Worm (Caenorhabditis elegans) whole organism, L4 larva: ENCODE measurements around the gene unc-86.

Source experiments
- D1046.2 ChIP-seq: fragments of 200-800 bp; sonication (Bioruptor generic); IDR thresholded peaks from 2 replicates; pipeline ENCODE4 v1.3.6; 2022; ENCODE audit warnings: missing genetic modification characterization, missing compliant biosample characterization
- F26F4.8 ChIP-seq: fragments of 200-800 bp; sonication (Bioruptor generic); conservative IDR thresholded peaks from 2 replicates; pipeline ENCODE4 v1.3.6; 2022; ENCODE audit warnings: missing genetic modification characterization, missing compliant biosample characterization
- F44E2.7 ChIP-seq: fragments of 200-800 bp; sonication (Bioruptor generic); IDR thresholded peaks from 2 replicates; pipeline ENCODE4 v2.1.2; 2022; ENCODE audit warnings: missing genetic modification characterization, missing compliant biosample characterization
- T20F7.1 ChIP-seq: fragments of 200-800 bp; sonication (Bioruptor generic); optimal IDR thresholded peaks from 2 replicates; lab custom pipeline; 2018; ENCODE audit warnings: mild to moderate bottlenecking, missing genetic modification characterization, missing compliant biosample characterization
- Y105C5A.15 ChIP-seq: fragments of 200-800 bp; sonication (Bioruptor generic); IDR thresholded peaks from 2 replicates; pipeline ENCODE4 v1.3.6; 2022; ENCODE audit warnings: missing genetic modification characterization, missing compliant biosample characterization
- Y48G9A.11 ChIP-seq: fragments of 200-800 bp; sonication (Bioruptor generic); IDR thresholded peaks from 2 replicates; pipeline ENCODE4 v1.3.6; 2022; ENCODE audit warnings: missing genetic modification reagents, missing genetic modification characterization, missing compliant biosample characterization
- Y5F2A.4 ChIP-seq: fragments of 200-800 bp; sonication (Bioruptor generic); optimal IDR thresholded peaks from 2 replicates; lab custom pipeline; 2018; ENCODE audit warnings: mild to moderate bottlenecking, missing genetic modification characterization, missing compliant biosample characterization
- aha-1 ChIP-seq: fragments of 150-350 bp; peaks from one replicate; lab custom pipeline; 2014; ENCODE audit warnings: missing biosample characterization, missing genetic modification characterization
- ama-1 ChIP-seq: fragments of 150-350 bp; optimal IDR thresholded peaks from 2 replicates; lab custom pipeline; 2014; ENCODE audit warnings: inconsistent platforms, mixed read lengths
- arid-1 ChIP-seq: fragments of 200-800 bp; sonication (Bioruptor generic); conservative IDR thresholded peaks from 2 replicates; pipeline ENCODE4 v1.3.6; 2022; ENCODE audit warnings: missing genetic modification reagents, missing genetic modification characterization, missing compliant biosample characterization
- ceh-28 ChIP-seq: fragments of 150-350 bp; optimal IDR thresholded peaks from 2 replicates; lab custom pipeline; 2014; ENCODE audit warnings: missing biosample characterization, missing genetic modification reagents, missing genetic modification characterization
- ctbp-1 ChIP-seq: fragments of 200-800 bp; sonication (Bioruptor generic); IDR thresholded peaks from 2 replicates; pipeline ENCODE4 v1.3.6; 2022; ENCODE audit warnings: missing genetic modification reagents, missing genetic modification characterization, missing compliant biosample characterization
- dpl-1 ChIP-seq: fragments of 150-350 bp; optimal IDR thresholded peaks from 2 replicates; lab custom pipeline; 2014; ENCODE audit warnings: missing biosample characterization, missing genetic modification reagents, missing genetic modification characterization
- dve-1 ChIP-seq: sonication (generic microtip); optimal IDR thresholded peaks from 2 replicates; lab custom pipeline; 2017; ENCODE audit warnings: antibody characterized with exemption, mild to moderate bottlenecking, missing genetic modification characterization, missing compliant biosample characterization; ENCODE audit not compliant: insufficient read depth
- egl-43 ChIP-seq: fragments of 200-800 bp; sonication (Bioruptor generic); IDR thresholded peaks from 2 replicates; pipeline ENCODE4 v1.3.6; 2022; ENCODE audit warnings: missing genetic modification reagents, missing genetic modification characterization, missing compliant biosample characterization
- hif-1 ChIP-seq, 2 experiments: sonication (generic microtip); optimal IDR thresholded peaks; 2 replicates each; lab custom pipeline; 2016 to 2017; ENCODE audit warnings: missing compliant biosample characterization in 2 of 2, missing genetic modification characterization in 2 of 2, missing genetic modification reagents in 2 of 2, missing genotype in 2 of 2, mild to moderate bottlenecking in 1 of 2
- lim-7 ChIP-seq: fragments of 200-800 bp; sonication (Bioruptor generic); IDR thresholded peaks from 2 replicates; pipeline ENCODE4 v1.3.6; 2022; ENCODE audit warnings: missing genetic modification characterization, missing compliant biosample characterization
- lin-1 ChIP-seq: fragments of 200-800 bp; sonication (Bioruptor generic); IDR thresholded peaks from 2 replicates; pipeline ENCODE4 v1.3.6; 2022; ENCODE audit warnings: missing genetic modification reagents, missing genetic modification characterization, missing compliant biosample characterization
- lin-13 ChIP-seq: fragments of 150-350 bp; optimal IDR thresholded peaks from 2 replicates; lab custom pipeline; 2014; ENCODE audit warnings: missing biosample characterization, missing genetic modification reagents, missing genetic modification characterization
- lin-29 ChIP-seq: fragments of 200-800 bp; sonication (Bioruptor generic); IDR thresholded peaks from 2 replicates; pipeline ENCODE4 v1.3.6; 2022; ENCODE audit warnings: missing genetic modification reagents, missing genetic modification characterization, missing compliant biosample characterization
- lin-38 ChIP-seq: fragments of 200-800 bp; sonication (Bioruptor generic); IDR thresholded peaks from 2 replicates; pipeline ENCODE4 v1.3.6; 2022; ENCODE audit warnings: missing genetic modification reagents, missing genetic modification characterization, missing compliant biosample characterization
- lsy-2 ChIP-seq, 2 experiments: fragments of 150-350 bp in 1 of 2; sonication (generic microtip) in 1 of 2; optimal IDR thresholded peaks; 2 replicates each; lab custom pipeline; 2014 to 2017; ENCODE audit warnings: missing biosample characterization in 2 of 2, missing genetic modification characterization in 2 of 2
- mep-1 ChIP-seq: fragments of 150-350 bp; sonication (generic microtip); optimal IDR thresholded peaks from 3 replicates; lab custom pipeline; 2014; ENCODE audit warnings: missing biosample characterization, missing genetic modification characterization
- mes-2 ChIP-seq: sonication (generic microtip); optimal IDR thresholded peaks from 2 replicates; lab custom pipeline; 2016; ENCODE audit warnings: missing genotype, mild to moderate bottlenecking, missing genetic modification characterization, missing compliant biosample characterization; ENCODE audit not compliant: poor library complexity, severe bottlenecking
- nhr-11 ChIP-seq: fragments of 150-350 bp; optimal IDR thresholded peaks from 2 replicates; lab custom pipeline; 2014; ENCODE audit warnings: missing biosample characterization, missing genetic modification characterization
- nhr-25 ChIP-seq: sonication (generic microtip); optimal IDR thresholded peaks from 2 replicates; lab custom pipeline; 2017; ENCODE audit warnings: missing genetic modification characterization, mild to moderate bottlenecking, missing compliant biosample characterization, antibody characterized with exemption, moderate library complexity, borderline replicate concordance; ENCODE audit not compliant: insufficient read depth
- nhr-41 ChIP-seq: fragments of 200-800 bp; sonication (Bioruptor generic); IDR thresholded peaks from 2 replicates; pipeline ENCODE4 v1.3.6; 2022; ENCODE audit warnings: missing genetic modification reagents, missing genetic modification characterization, missing compliant biosample characterization
- nhr-77 ChIP-seq: fragments of 150-350 bp; optimal IDR thresholded peaks from 2 replicates; lab custom pipeline; 2014; ENCODE audit warnings: missing biosample characterization, missing genetic modification characterization
- pha-4 ChIP-seq, 2 experiments: fragments of 150-350 bp in 1 of 2; fragments of 200-800 bp in 1 of 2; sonication (Bioruptor generic) in 1 of 2; IDR thresholded peaks in 1 of 2; optimal IDR thresholded peaks in 1 of 2; 2 replicates each; pipeline versions ENCODE4 v1.3.6 to Lab custom; 2014 to 2022; ENCODE audit warnings: missing genetic modification characterization in 2 of 2, missing genetic modification reagents in 2 of 2, missing biosample characterization in 1 of 2, missing compliant biosample characterization in 1 of 2
- saeg-2 ChIP-seq: fragments of 200-800 bp; sonication (Bioruptor generic); IDR thresholded peaks from 2 replicates; pipeline ENCODE4 v1.3.6; 2022; ENCODE audit warnings: missing genetic modification reagents, missing genetic modification characterization, missing compliant biosample characterization
- sdz-12 ChIP-seq: fragments of 200-800 bp; sonication (Bioruptor generic); optimal IDR thresholded peaks from 2 replicates; lab custom pipeline; 2018; ENCODE audit warnings: mild to moderate bottlenecking, missing genetic modification characterization, missing compliant biosample characterization
- snpc-4 ChIP-seq: fragments of 150-350 bp; optimal IDR thresholded peaks from 2 replicates; lab custom pipeline; 2014; ENCODE audit warnings: missing biosample characterization, missing genetic modification characterization
- unc-130 ChIP-seq: sonication (generic microtip); optimal IDR thresholded peaks from 2 replicates; lab custom pipeline; 2016; ENCODE audit warnings: missing genetic modification reagents, missing genetic modification characterization, missing compliant biosample characterization
- unc-62 ChIP-seq, 3 experiments: fragments of 150-350 bp in 1 of 3; sonication (generic microtip); optimal IDR thresholded peaks in 2 of 3; peaks in 1 of 3; 1 replicate in 1 of 3; 2 replicates in 2 of 3; lab custom pipeline; 2014 to 2017; ENCODE audit warnings: missing biosample characterization in 3 of 3, missing genetic modification characterization in 3 of 3, missing genetic modification reagents in 3 of 3, missing genotype in 1 of 3
- vab-7 ChIP-seq: fragments of 200-800 bp; sonication (Bioruptor generic); IDR thresholded peaks from 2 replicates; pipeline ENCODE4 v1.3.6; 2022; ENCODE audit warnings: missing genetic modification reagents, missing genetic modification characterization, missing compliant biosample characterization
- zag-1 ChIP-seq: fragments of 150-350 bp; optimal IDR thresholded peaks from 2 replicates; lab custom pipeline; 2014; ENCODE audit warnings: missing biosample characterization, missing genetic modification characterization
- zfp-3 ChIP-seq: fragments of 200-800 bp; sonication (Bioruptor generic); conservative IDR thresholded peaks from 2 replicates; pipeline ENCODE4 v1.3.6; 2022; ENCODE audit warnings: missing genetic modification reagents, missing genetic modification characterization, missing compliant biosample characterization
- zip-2 ChIP-seq: fragments of 150-350 bp; optimal IDR thresholded peaks from 2 replicates; lab custom pipeline; 2014; ENCODE audit warnings: missing biosample characterization, missing genetic modification characterization

Gene unc-86

DNA sequence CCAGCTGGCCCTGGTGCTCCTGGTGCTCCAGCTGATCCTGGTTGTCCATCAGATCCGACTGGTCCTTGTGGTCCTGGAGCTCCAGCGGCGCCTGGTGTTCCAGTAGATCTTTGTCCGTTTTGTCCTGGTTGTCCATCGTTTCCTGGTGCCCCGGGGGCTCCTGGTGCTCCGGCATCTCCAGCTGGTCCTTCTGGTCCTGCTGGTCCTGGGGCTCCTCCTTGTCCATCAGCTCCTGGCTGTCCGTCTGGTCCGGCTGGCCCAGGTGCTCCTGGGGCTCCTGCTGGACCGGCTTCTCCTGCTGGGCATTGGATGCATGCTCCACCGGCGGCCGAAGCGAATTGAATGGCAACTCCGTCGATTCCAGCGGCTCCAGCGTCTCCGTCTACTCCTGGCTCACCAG is 46.5 kb upstream of the unc-86 start (continued):
- TF ChIP-seq ceh-28 (tag; lab: Kevin White, UChicago) (no peak), F26F4.8 (GFP tag; lab: Robert Waterston, UW) (no peak), unc-62 (GFP tag; optimal IDR thresholded peaks at IDR 0.05 in 1 of 2; lab: Kevin White, UChicago) (no peak), unc-62 (tag; optimal IDR thresholded peaks at IDR 0.05; lab: Kevin White, UChicago) (no peak), lin-1 (no peak), lin-38 (GFP tag; lab: Robert Waterston, UW) (0 out of 2 replicates have a peak, but pooled peaks have one; percentile 15), lsy-2 (tag; optimal IDR thresholded peaks at IDR 0.05; lab: Kevin White, UChicago) (no peak), sdz-12 (GFP tag; lab: Kevin White, UChicago) (peak; percentile 51), egl-43 (GFP tag; lab: Robert Waterston, UW) (0 out of 2 replicates have a peak, but pooled peaks have one; percentile 17), nhr-11 (tag; lab: Kevin White, UChicago) (no peak), T20F7.1 (GFP tag; lab: Kevin White, UChicago) (no peak), arid-1 (no peak)

DNA sequence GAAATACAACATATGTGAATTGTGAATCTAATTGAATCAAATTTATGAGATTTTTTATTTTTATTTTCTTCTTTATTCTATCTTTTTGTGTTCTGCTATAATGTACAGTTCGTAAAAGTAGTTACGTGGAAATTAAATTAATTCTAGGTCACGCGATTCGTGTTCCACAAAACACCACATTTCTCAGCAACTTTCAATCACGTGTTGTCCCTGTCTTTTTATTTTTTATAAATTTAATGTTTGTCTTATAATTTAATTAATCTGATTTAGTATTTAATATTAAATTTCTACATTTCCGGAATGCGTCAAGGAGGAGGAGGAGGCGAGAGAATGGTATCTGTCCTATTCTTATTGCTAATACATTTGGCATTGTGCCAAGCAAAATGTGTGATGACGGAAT is 41.9 kb upstream of the unc-86 start, which contains the start of gene ncr-2:
Gene ncr-2, plus strand, starts transcription at position 301 of the 400 bp plus-strand sequence.
- TF ChIP-seq saeg-2 (GFP tag; lab: Robert Waterston, UW): no peak

DNA sequence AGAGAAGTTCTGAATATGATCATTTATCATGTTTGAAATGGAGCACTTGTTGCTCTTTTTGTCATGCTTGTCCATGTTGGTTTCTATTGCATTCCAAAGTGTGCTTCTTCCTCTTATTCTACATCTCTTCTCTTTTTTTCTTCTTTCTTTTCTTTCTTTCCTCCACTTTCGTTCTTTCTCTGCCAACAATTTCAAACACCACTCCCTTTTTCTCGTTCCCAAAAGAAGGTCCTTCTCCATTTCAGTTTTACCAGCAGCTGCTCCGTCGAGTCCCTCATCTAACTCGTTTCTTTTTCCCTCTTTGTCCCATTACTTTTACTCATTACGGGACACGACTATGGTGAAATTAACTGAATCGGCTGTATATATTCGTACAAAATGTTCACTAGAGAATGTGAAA is 38.8 kb upstream of the unc-86 start, which contains the start of gene F09G8.5:
Gene F09G8.5, plus strand, starts transcription at position 38 of the 400 bp plus-strand sequence.
- TF ChIP-seq mep-1 (tag; lab: Kevin White, UChicago) (no peak), nhr-41 (GFP tag; lab: Robert Waterston, UW) (no peak)

DNA sequence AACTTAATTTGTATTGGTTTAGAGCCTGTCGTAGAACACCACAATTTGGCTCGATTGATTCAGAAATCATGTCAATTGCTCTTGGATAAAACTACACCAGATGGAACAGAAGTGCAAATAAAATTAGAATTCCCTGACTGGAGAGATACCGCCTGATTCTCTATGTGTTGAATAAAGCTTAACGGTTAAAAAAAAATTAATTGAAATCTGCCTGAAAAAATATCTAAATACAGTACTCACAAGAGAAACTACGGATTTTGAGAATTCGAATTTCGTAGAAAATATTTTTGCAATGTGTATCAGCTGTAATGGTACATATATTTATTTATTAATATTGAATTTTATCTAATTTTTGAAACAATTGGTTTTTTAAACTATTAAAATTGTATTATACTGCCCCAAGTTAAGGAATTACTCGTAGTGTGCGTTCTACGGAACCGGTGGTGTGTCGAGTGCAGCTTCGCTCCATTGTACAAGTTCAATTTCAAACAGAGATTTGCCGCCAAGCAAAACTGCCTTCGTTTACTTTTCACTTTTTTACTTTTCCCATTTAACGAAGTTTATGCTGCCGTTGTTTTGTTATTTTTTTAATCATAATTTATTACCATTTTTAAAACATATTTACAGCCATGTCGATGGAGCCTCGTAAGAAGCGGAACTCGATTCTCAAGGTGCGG is 34.0 kb upstream of the unc-86 start, which contains the start of gene knl-1:
Gene knl-1, plus strand, starts transcription at position 626 of the 677 bp plus-strand sequence.
- peak; percentile 69 for TF ChIP-seq lin-13
- TF ChIP-seq unc-130 (GFP tag; lab: Kevin White, UChicago): peak; percentile 97
- TF ChIP-seq Y105C5A.15 (GFP tag; lab: Robert Waterston, UW): no peak
- TF ChIP-seq Y48G9A.11 (GFP tag; lab: Robert Waterston, UW): peak; percentile 48; the same call in 1 of the 2 replicates
- TF ChIP-seq hif-1 (tag; optimal IDR thresholded peaks at IDR 0.05; lab: Kevin White, UChicago): peak in 1 of 2 experiments; percentile 69
- no peak for TF ChIP-seq zag-1 (tag; lab: Kevin White, UChicago)
- TF ChIP-seq zfp-3 (GFP tag; lab: Robert Waterston, UW): no peak
- peak; percentile 19 for TF ChIP-seq nhr-25 (tag; lab: Kevin White, UChicago)
- TF ChIP-seq lin-29 (GFP tag; lab: Robert Waterston, UW): no peak
- TF ChIP-seq vab-7 (GFP tag; lab: Robert Waterston, UW): peak; percentile 34; the same call in 1 of the 2 replicates
- no peak for TF ChIP-seq pha-4 (GFP tag; IDR thresholded peaks at IDR 0.05; lab: Robert Waterston, UW)
- peak; percentile 85 for TF ChIP-seq pha-4 (tag; optimal IDR thresholded peaks at IDR 0.05; lab: Kevin White, UChicago)
- no peak for TF ChIP-seq Y5F2A.4 (GFP tag; lab: Kevin White, UChicago)
- peak; percentile 94 for TF ChIP-seq lin-38 (GFP tag; lab: Robert Waterston, UW)
- peak; percentile 84 for TF ChIP-seq aha-1
- TF ChIP-seq dpl-1 (GFP tag; lab: Kevin White, UChicago): peak; percentile 75
- TF ChIP-seq D1046.2 (GFP tag; lab: Robert Waterston, UW): no peak
- no peak for TF ChIP-seq ceh-28 (tag; lab: Kevin White, UChicago)
- TF ChIP-seq zip-2 (tag; lab: Kevin White, UChicago): no peak
- TF ChIP-seq nhr-77: peak; percentile 14
- peak; percentile 88 for TF ChIP-seq mes-2 (tag; lab: Kevin White, UChicago)
- TF ChIP-seq dve-1 (tag; lab: Kevin White, UChicago): no peak
- TF ChIP-seq snpc-4: no peak
- no peak for TF ChIP-seq ama-1
- TF ChIP-seq lim-7: no peak
- TF ChIP-seq F44E2.7 (GFP tag; lab: Robert Waterston, UW): no peak
- no peak for TF ChIP-seq lsy-2 (tag; optimal IDR thresholded peaks at IDR 0.05; lab: Kevin White, UChicago)
- no peak for TF ChIP-seq ctbp-1 (GFP tag; lab: Robert Waterston, UW)
